Worm (Caenorhabditis elegans): ENCODE results near the gene gcy-23.

DNA sequence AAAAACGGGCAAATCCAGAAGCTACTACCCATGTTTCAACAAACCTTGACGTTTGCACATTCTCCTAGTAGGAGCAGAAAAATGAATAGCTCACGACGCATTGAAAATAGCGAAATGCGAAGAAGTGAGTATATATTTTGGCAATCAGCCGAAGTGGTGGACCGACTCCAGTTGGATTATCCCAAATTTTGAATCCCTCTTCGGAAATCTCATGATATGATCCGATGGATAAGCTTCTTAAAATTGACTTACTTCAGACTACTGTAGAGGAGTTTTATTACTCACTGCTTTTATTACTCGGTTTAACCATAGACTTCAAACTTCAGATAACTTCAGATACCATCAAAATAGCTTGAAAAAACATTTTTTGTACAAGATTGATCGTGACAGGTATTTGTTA, at the start of gene gcy-23:
- no peak for TF ChIP-seq snpc-4 (tag; optimal IDR thresholded peaks at IDR 0.05)
- TF ChIP-seq skn-1 (tag; optimal IDR thresholded peaks at IDR 0.05) = no peak
- no peak for TF ChIP-seq tbx-2 (tag; optimal IDR thresholded peaks at IDR 0.05)
- no peak for TF ChIP-seq ceh-88 (GFP tag; IDR thresholded peaks at IDR 0.05)
- no peak for TF ChIP-seq ceh-82 (tag; optimal IDR thresholded peaks at IDR 0.05)

Data from whole organism, L1 larva.